Worm (Caenorhabditis elegans): ENCODE data around the gene B0310.6.

B0310.6 gene

ce11 chrX:530011-530410 lies 798 bp downstream of the B0310.6 start, which contains the start of gene ugt-46:
Gene ugt-46 (minus strand): TSS chrX:530289.
- TF ChIP-seq tra-4 (tag; optimal IDR thresholded peaks at IDR 0.05) (no peak), hmbx-1 (tag; optimal IDR thresholded peaks at IDR 0.05) (no peak), sea-1 (GFP tag; conservative IDR thresholded peaks at IDR 0.05) (no peak)

- TF ChIP-seq hmbx-1 (tag; optimal IDR thresholded peaks at IDR 0.05) (no peak), F13C5.2 (tag; optimal IDR thresholded peaks at IDR 0.05) (no peak), aly-1 (tag; optimal IDR thresholded peaks at IDR 0.05) (no peak), tbx-37 (GFP tag; conservative IDR thresholded peaks at IDR 0.05) (no peak), B0310.2 (tag; optimal IDR thresholded peaks at IDR 0.05) (no peak), ama-1 (optimal IDR thresholded peaks at IDR 0.05) (no peak), tbx-11 (GFP tag; IDR thresholded peaks at IDR 0.05) (no peak), hmg-4 (GFP tag; optimal IDR thresholded peaks at IDR 0.05) (no peak), scrt-1 (GFP tag; IDR thresholded peaks at IDR 0.05) (no peak)
These were observed 1.4 kb downstream of the B0310.6 start for ce11 chrX:529386-529785.

DNA sequence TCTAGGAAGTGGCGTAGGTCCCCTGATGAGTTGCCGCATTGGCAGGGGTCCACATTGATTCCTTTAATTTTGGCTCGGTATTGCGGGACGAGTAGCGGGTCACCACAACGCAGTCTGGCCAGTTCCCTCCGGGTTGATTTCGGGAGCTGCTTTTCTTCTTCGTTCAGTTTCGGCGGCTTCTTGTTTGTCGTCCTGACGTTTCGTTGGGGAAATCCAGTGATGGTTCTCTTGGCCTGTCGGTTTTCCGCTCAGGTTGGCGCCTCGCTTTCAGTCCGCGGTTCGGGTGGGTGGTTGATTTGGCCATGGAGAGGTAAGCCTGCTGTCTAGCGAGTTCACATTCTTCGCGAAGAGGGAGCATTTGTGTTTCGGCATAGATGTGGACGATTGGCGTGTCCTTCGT lies 2.0 kb downstream of the B0310.6 start:
- TF ChIP-seq hmbx-1 (tag; optimal IDR thresholded peaks at IDR 0.05) (no peak), tbx-37 (GFP tag; conservative IDR thresholded peaks at IDR 0.05) (no peak), sea-1 (GFP tag; conservative IDR thresholded peaks at IDR 0.05) (no peak), ets-7 (tag; optimal IDR thresholded peaks at IDR 0.05) (no peak), B0310.2 (tag; optimal IDR thresholded peaks at IDR 0.05) (no peak), pes-1 (GFP tag; IDR thresholded peaks at IDR 0.05) (no peak)

ce11 chrX:527663-528062 lies 3.1 kb downstream of the B0310.6 start:
- TF ChIP-seq hnd-1 (tag; optimal IDR thresholded peaks at IDR 0.05): no peak
- TF ChIP-seq tbx-11 (GFP tag; IDR thresholded peaks at IDR 0.05): no peak
- no peak for TF ChIP-seq sea-1 (GFP tag; conservative IDR thresholded peaks at IDR 0.05)
- no peak for TF ChIP-seq F13C5.2 (tag; optimal IDR thresholded peaks at IDR 0.05)
- no peak for TF ChIP-seq pes-1 (GFP tag; IDR thresholded peaks at IDR 0.05)
- no peak for TF ChIP-seq scrt-1 (GFP tag; IDR thresholded peaks at IDR 0.05)
- TF ChIP-seq hmbx-1 (tag; optimal IDR thresholded peaks at IDR 0.05): no peak
- no peak for TF ChIP-seq hmg-4 (GFP tag; optimal IDR thresholded peaks at IDR 0.05)
- TF ChIP-seq aly-1 (tag; optimal IDR thresholded peaks at IDR 0.05): no peak
- no peak for TF ChIP-seq ceh-13 (GFP tag; optimal IDR thresholded peaks at IDR 0.05)
- TF ChIP-seq ceh-36 (tag; optimal IDR thresholded peaks at IDR 0.05): no peak
- no peak for TF ChIP-seq ama-1 (optimal IDR thresholded peaks at IDR 0.05)
- no peak for TF ChIP-seq tbx-37 (GFP tag; conservative IDR thresholded peaks at IDR 0.05)
- TF ChIP-seq tra-4 (tag; optimal IDR thresholded peaks at IDR 0.05): no peak
- no peak for TF ChIP-seq B0310.2 (tag; optimal IDR thresholded peaks at IDR 0.05)
- no peak for TF ChIP-seq flt-1 (GFP tag; IDR thresholded peaks at IDR 0.05)
- TF ChIP-seq ets-7 (tag; optimal IDR thresholded peaks at IDR 0.05): no peak

DNA sequence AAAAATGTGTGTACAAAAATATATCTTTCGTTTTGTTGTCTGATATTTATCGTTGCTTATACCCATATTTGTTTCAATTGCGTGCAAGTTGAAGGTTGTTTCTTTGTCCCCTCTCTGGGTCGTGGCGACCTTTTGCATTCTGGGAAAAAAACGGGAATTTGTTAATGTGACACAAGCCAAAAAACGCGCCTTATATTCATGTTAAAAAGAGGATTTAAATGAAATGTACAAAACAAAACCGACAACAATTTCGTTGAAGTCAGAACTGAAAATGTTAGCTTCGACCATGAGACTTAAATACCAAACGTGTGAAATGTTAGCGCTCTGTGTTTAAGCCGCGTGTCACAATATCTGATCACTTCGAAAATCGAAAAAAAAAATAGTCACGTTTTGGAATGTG lies 6.3 kb downstream of the B0310.6 start:
- TF ChIP-seq hnd-1 (tag; optimal IDR thresholded peaks at IDR 0.05) (no peak), B0310.2 (tag; optimal IDR thresholded peaks at IDR 0.05) (no peak), ceh-36 (tag; optimal IDR thresholded peaks at IDR 0.05) (no peak), F13C5.2 (tag; optimal IDR thresholded peaks at IDR 0.05) (no peak)

DNA sequence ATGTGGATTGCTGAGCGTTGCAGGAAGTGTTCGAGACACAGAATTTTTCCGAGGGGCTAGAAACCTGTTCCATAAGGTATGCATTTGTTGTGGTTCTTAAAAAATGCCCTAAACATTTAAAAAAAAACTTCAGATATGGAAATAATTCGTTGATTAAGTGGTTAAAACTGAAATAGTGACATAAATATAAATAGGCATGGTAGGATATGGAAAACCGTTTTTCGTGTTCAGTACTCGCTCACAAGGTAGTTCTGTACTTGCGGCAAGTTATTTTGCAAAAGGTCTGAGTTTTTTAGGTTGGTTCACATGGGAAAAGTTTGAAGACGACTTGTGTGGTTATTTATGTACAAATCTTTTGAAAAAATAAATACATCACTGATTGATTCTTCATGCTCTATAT lies 9.9 kb downstream of the B0310.6 start, which contains the start of gene B0310.3:
TSS of gene B0310.3 (minus strand) at position 101 of the 400 bp plus-strand sequence.
- TF ChIP-seq tbx-37 (GFP tag; conservative IDR thresholded peaks at IDR 0.05): no peak
- no peak for TF ChIP-seq ceh-13 (GFP tag; optimal IDR thresholded peaks at IDR 0.05)
- TF ChIP-seq aly-1 (tag; optimal IDR thresholded peaks at IDR 0.05): no peak
- TF ChIP-seq ceh-36 (tag; optimal IDR thresholded peaks at IDR 0.05): no peak
- no peak for TF ChIP-seq scrt-1 (GFP tag; IDR thresholded peaks at IDR 0.05)
- TF ChIP-seq sea-1 (GFP tag; conservative IDR thresholded peaks at IDR 0.05): no peak
- TF ChIP-seq hnd-1 (tag; optimal IDR thresholded peaks at IDR 0.05): no peak
- no peak for TF ChIP-seq B0310.2 (tag; optimal IDR thresholded peaks at IDR 0.05)
- no peak for TF ChIP-seq hmg-4 (GFP tag; optimal IDR thresholded peaks at IDR 0.05)
- TF ChIP-seq tbx-11 (GFP tag; IDR thresholded peaks at IDR 0.05): no peak
- no peak for TF ChIP-seq hmbx-1 (tag; optimal IDR thresholded peaks at IDR 0.05)
- TF ChIP-seq pes-1 (GFP tag; IDR thresholded peaks at IDR 0.05): no peak
- no peak for TF ChIP-seq tra-4 (tag; optimal IDR thresholded peaks at IDR 0.05)
- TF ChIP-seq ets-7 (tag; optimal IDR thresholded peaks at IDR 0.05): no peak
- no peak for TF ChIP-seq F13C5.2 (tag; optimal IDR thresholded peaks at IDR 0.05)
- TF ChIP-seq ama-1 (optimal IDR thresholded peaks at IDR 0.05): no peak
- TF ChIP-seq flt-1 (GFP tag; IDR thresholded peaks at IDR 0.05): no peak

- TF ChIP-seq pes-1 (GFP tag; IDR thresholded peaks at IDR 0.05) (no peak), tra-4 (tag; optimal IDR thresholded peaks at IDR 0.05) (no peak), F13C5.2 (tag; optimal IDR thresholded peaks at IDR 0.05) (no peak), sea-1 (GFP tag; conservative IDR thresholded peaks at IDR 0.05) (no peak), B0310.2 (tag; optimal IDR thresholded peaks at IDR 0.05) (no peak), hmg-4 (GFP tag; optimal IDR thresholded peaks at IDR 0.05) (no peak), ama-1 (optimal IDR thresholded peaks at IDR 0.05) (no peak), hmbx-1 (tag; optimal IDR thresholded peaks at IDR 0.05) (no peak), tbx-11 (GFP tag; IDR thresholded peaks at IDR 0.05) (no peak), flt-1 (GFP tag; IDR thresholded peaks at IDR 0.05) (no peak), aly-1 (tag; optimal IDR thresholded peaks at IDR 0.05) (no peak), ets-7 (tag; optimal IDR thresholded peaks at IDR 0.05) (no peak), tbx-37 (GFP tag; conservative IDR thresholded peaks at IDR 0.05) (no peak), hnd-1 (tag; optimal IDR thresholded peaks at IDR 0.05) (no peak), ceh-36 (tag; optimal IDR thresholded peaks at IDR 0.05) (no peak), ceh-13 (GFP tag; optimal IDR thresholded peaks at IDR 0.05) (no peak), scrt-1 (GFP tag; IDR thresholded peaks at IDR 0.05) (no peak)
These were observed 16.8 kb downstream of the B0310.6 start for ce11 chrX:514023-514422.

- TF ChIP-seq hmg-4 (GFP tag; optimal IDR thresholded peaks at IDR 0.05): no peak
- no peak for TF ChIP-seq ceh-36 (tag; optimal IDR thresholded peaks at IDR 0.05)
- no peak for TF ChIP-seq F13C5.2 (tag; optimal IDR thresholded peaks at IDR 0.05)
- TF ChIP-seq tbx-37 (GFP tag; conservative IDR thresholded peaks at IDR 0.05): no peak
- TF ChIP-seq tra-4 (tag; optimal IDR thresholded peaks at IDR 0.05): no peak
- TF ChIP-seq tbx-11 (GFP tag; IDR thresholded peaks at IDR 0.05): no peak
- TF ChIP-seq aly-1 (tag; optimal IDR thresholded peaks at IDR 0.05): no peak
- no peak for TF ChIP-seq hmbx-1 (tag; optimal IDR thresholded peaks at IDR 0.05)
- TF ChIP-seq pes-1 (GFP tag; IDR thresholded peaks at IDR 0.05): no peak
- no peak for TF ChIP-seq B0310.2 (tag; optimal IDR thresholded peaks at IDR 0.05)
- TF ChIP-seq hnd-1 (tag; optimal IDR thresholded peaks at IDR 0.05): no peak
- no peak for TF ChIP-seq flt-1 (GFP tag; IDR thresholded peaks at IDR 0.05)
- TF ChIP-seq ets-7 (tag; optimal IDR thresholded peaks at IDR 0.05): no peak
- TF ChIP-seq sea-1 (GFP tag; conservative IDR thresholded peaks at IDR 0.05): no peak
These were observed 24.0 kb downstream of the B0310.6 start, which contains the start of gene B0310.2 for ce11 chrX:506848-507247. Gene B0310.2 (minus strand): TSS chrX:506948.

All from whole organism, early embryonic.